Worm (Caenorhabditis elegans) whole organism, L1 larva: ENCODE data around the gene xbp-1.
A peak's percentile ranks its signal among the peaks of the same experiment; 100 is the strongest.

Experiments used
- C04F5.9 ChIP-seq: sonication (generic microtip); optimal IDR thresholded peaks from 2 replicates; lab custom pipeline; 2016; ENCODE audit warnings: missing genetic modification characterization, missing compliant biosample characterization
- C16A3.4 ChIP-seq: fragments of 150-350 bp; optimal IDR thresholded peaks from 2 replicates; lab custom pipeline; 2014; ENCODE audit warnings: missing biosample characterization, missing genetic modification characterization
- F16B12.6 ChIP-seq: fragments of 150-350 bp; optimal IDR thresholded peaks from 2 replicates; lab custom pipeline; 2014; ENCODE audit warnings: missing biosample characterization, missing genetic modification characterization
- aha-1 ChIP-seq: fragments of 150-350 bp; optimal IDR thresholded peaks from 2 replicates; lab custom pipeline; 2014; ENCODE audit warnings: missing biosample characterization, missing genetic modification characterization
- alr-1 ChIP-seq: fragments of 200-800 bp; sonication (Bioruptor generic); optimal IDR thresholded peaks from 2 replicates; lab custom pipeline; 2018; ENCODE audit warnings: borderline replicate concordance, mild to moderate bottlenecking, missing genetic modification characterization, missing compliant biosample characterization
- aly-2 ChIP-seq: fragments of 150-350 bp; optimal IDR thresholded peaks from 2 replicates; lab custom pipeline; 2014; ENCODE audit warnings: missing biosample characterization, missing genetic modification characterization
- ama-1 ChIP-seq: fragments of 150-350 bp; optimal IDR thresholded peaks from 2 replicates; lab custom pipeline; 2014
- ceh-8 ChIP-seq: fragments of 200-800 bp; sonication (Bioruptor generic); optimal IDR thresholded peaks from 2 replicates; lab custom pipeline; 2018; ENCODE audit warnings: mild to moderate bottlenecking, missing genetic modification characterization, moderate library complexity, missing compliant biosample characterization
- ceh-82 ChIP-seq, 3 experiments: fragments of 150-350 bp in 1 of 3; sonication (generic microtip) in 2 of 3; optimal IDR thresholded peaks; 2 replicates each; lab custom pipeline; 2014 to 2017; ENCODE audit warnings: missing biosample characterization in 3 of 3, missing genetic modification characterization in 3 of 3
- ceh-88 ChIP-seq: fragments of 200-800 bp; sonication (Bioruptor generic); IDR thresholded peaks from 2 replicates; pipeline ENCODE4 v1.3.6; 2022; ENCODE audit warnings: missing genetic modification characterization, missing compliant biosample characterization
- dpl-1 ChIP-seq, 3 experiments: fragments of 150-350 bp in 2 of 3; sonication (generic microtip) in 1 of 3; optimal IDR thresholded peaks; 2 replicates each; lab custom pipeline; 2014 to 2017; ENCODE audit warnings: missing biosample characterization in 3 of 3, missing genetic modification characterization in 3 of 3, missing genetic modification reagents in 3 of 3
- efl-1 ChIP-seq, 4 experiments: fragments of 150-350 bp; optimal IDR thresholded peaks in 3 of 4; peaks in 1 of 4; 1 replicate in 1 of 4; 2 replicates in 3 of 4; lab custom pipeline; 2014; ENCODE audit warnings: missing biosample characterization in 2 of 4, missing genetic modification characterization in 2 of 4, missing genetic modification reagents in 2 of 4
- elt-3 ChIP-seq, 6 experiments: fragments of 150-350 bp in 1 of 6; sonication (generic microtip); optimal IDR thresholded peaks; 2 replicates each; lab custom pipeline; 2017 to 2018; ENCODE audit warnings: missing biosample characterization in 6 of 6, missing genetic modification characterization in 6 of 6, inconsistent platforms in 1 of 6
- fkh-4 ChIP-seq: sonication (generic microtip); optimal IDR thresholded peaks from 2 replicates; lab custom pipeline; 2016; ENCODE audit warnings: missing compliant biosample characterization, missing genetic modification characterization, borderline replicate concordance
- fkh-8 ChIP-seq: sonication (generic microtip); optimal IDR thresholded peaks from 2 replicates; lab custom pipeline; 2016; ENCODE audit warnings: mild to moderate bottlenecking, missing genetic modification characterization, missing compliant biosample characterization
- fos-1 ChIP-seq: fragments of 150-350 bp; optimal IDR thresholded peaks from 2 replicates; lab custom pipeline; 2014; ENCODE audit warnings: missing biosample characterization, missing genetic modification characterization
- grh-1 ChIP-seq: fragments of 200-800 bp; sonication (Bioruptor generic); IDR thresholded peaks from 2 replicates; pipeline ENCODE4 v1.3.6; 2022; ENCODE audit warnings: missing genetic modification reagents, missing genetic modification characterization, missing compliant biosample characterization
- hlh-17 ChIP-seq: fragments of 200-800 bp; sonication (Bioruptor generic); optimal IDR thresholded peaks from 2 replicates; lab custom pipeline; 2018; ENCODE audit warnings: missing genetic modification characterization, mild to moderate bottlenecking, missing compliant biosample characterization, moderate library complexity, borderline replicate concordance
- hlh-4 ChIP-seq: sonication (generic microtip); optimal IDR thresholded peaks from 2 replicates; lab custom pipeline; 2016; ENCODE audit warnings: mild to moderate bottlenecking, missing genetic modification characterization, missing compliant biosample characterization
- hpl-2 ChIP-seq: fragments of 150-350 bp; optimal IDR thresholded peaks from 2 replicates; lab custom pipeline; 2014; ENCODE audit warnings: missing biosample characterization, missing genetic modification reagents, missing genetic modification characterization
- irx-1 ChIP-seq: sonication (generic microtip); optimal IDR thresholded peaks from 2 replicates; lab custom pipeline; 2016; ENCODE audit warnings: missing genetic modification characterization, missing compliant biosample characterization
- isw-1 ChIP-seq: fragments of 200-800 bp; sonication (Bioruptor generic); IDR thresholded peaks from 2 replicates; pipeline ENCODE4 v1.3.6; 2022; ENCODE audit warnings: missing genetic modification characterization, missing compliant biosample characterization
- lin-15B ChIP-seq: fragments of 150-350 bp; sonication (generic microtip); optimal IDR thresholded peaks from 3 replicates; lab custom pipeline; 2014; ENCODE audit warnings: missing biosample characterization, missing genetic modification characterization
- lin-39 ChIP-seq: fragments of 150-350 bp; optimal IDR thresholded peaks from 2 replicates; lab custom pipeline; 2014; ENCODE audit warnings: missing biosample characterization, missing genetic modification reagents, missing genetic modification characterization
- lsy-2 ChIP-seq, 2 experiments: fragments of 150-350 bp; optimal IDR thresholded peaks; 2 replicates each; lab custom pipeline; 2014; ENCODE audit warnings: missing biosample characterization in 2 of 2, missing genetic modification characterization in 2 of 2
- mdl-1 ChIP-seq, 2 experiments: fragments of 150-350 bp; optimal IDR thresholded peaks; 2 replicates each; lab custom pipeline; 2014 to 2017; ENCODE audit warnings: missing biosample characterization in 2 of 2, missing genetic modification characterization in 2 of 2, inconsistent platforms in 1 of 2
- mef-2 ChIP-seq: fragments of 150-350 bp; optimal IDR thresholded peaks from 2 replicates; lab custom pipeline; 2014; ENCODE audit warnings: missing biosample characterization, missing genetic modification characterization
- nhr-11 ChIP-seq: fragments of 150-350 bp; optimal IDR thresholded peaks from 2 replicates; lab custom pipeline; 2014; ENCODE audit warnings: missing biosample characterization, missing genetic modification characterization
- nhr-12 ChIP-seq: sonication (generic microtip); optimal IDR thresholded peaks from 2 replicates; lab custom pipeline; 2017; ENCODE audit warnings: missing biosample characterization, missing genetic modification characterization
- nhr-19 ChIP-seq: fragments of 200-800 bp; sonication (Bioruptor generic); conservative IDR thresholded peaks from 2 replicates; pipeline ENCODE4 v1.3.6; 2022; ENCODE audit warnings: missing genetic modification characterization, missing compliant biosample characterization
- nhr-237 ChIP-seq: fragments of 150-350 bp; optimal IDR thresholded peaks from 2 replicates; lab custom pipeline; 2014; ENCODE audit warnings: missing biosample characterization, missing genetic modification characterization
- nhr-28 ChIP-seq: fragments of 150-350 bp; optimal IDR thresholded peaks from 2 replicates; lab custom pipeline; 2014; ENCODE audit warnings: missing biosample characterization, missing genetic modification characterization
- nhr-71 ChIP-seq: sonication (generic microtip); optimal IDR thresholded peaks from 2 replicates; lab custom pipeline; 2016; ENCODE audit warnings: mild to moderate bottlenecking, missing genetic modification characterization, moderate library complexity, missing compliant biosample characterization
- nhr-76 ChIP-seq: sonication (generic microtip); optimal IDR thresholded peaks from 2 replicates; lab custom pipeline; 2017; ENCODE audit warnings: missing biosample characterization, missing genetic modification characterization
- nhr-77 ChIP-seq: fragments of 150-350 bp; optimal IDR thresholded peaks from 2 replicates; lab custom pipeline; 2014; ENCODE audit warnings: missing biosample characterization, missing genetic modification characterization
- pag-3 ChIP-seq: sonication (generic microtip); optimal IDR thresholded peaks from 2 replicates; lab custom pipeline; 2017; ENCODE audit warnings: missing genetic modification characterization, mild to moderate bottlenecking, missing compliant biosample characterization, antibody characterized with exemption, borderline replicate concordance; ENCODE audit not compliant: insufficient read depth
- pax-3 ChIP-seq: fragments of 200-800 bp; sonication (Bioruptor generic); optimal IDR thresholded peaks from 2 replicates; lab custom pipeline; 2018; ENCODE audit warnings: mild to moderate bottlenecking, missing genetic modification characterization, moderate library complexity, missing compliant biosample characterization
- pqm-1 ChIP-seq: sonication (generic microtip); optimal IDR thresholded peaks from 3 replicates; lab custom pipeline; 2017; ENCODE audit warnings: missing biosample characterization, missing genetic modification characterization
- skn-1 ChIP-seq: fragments of 150-350 bp; optimal IDR thresholded peaks from 2 replicates; lab custom pipeline; 2014; ENCODE audit warnings: missing biosample characterization, missing genetic modification characterization
- snpc-4 ChIP-seq: fragments of 150-350 bp; optimal IDR thresholded peaks from 2 replicates; lab custom pipeline; 2014; ENCODE audit warnings: missing biosample characterization, missing genetic modification characterization
- snu-23 ChIP-seq: sonication (generic microtip); optimal IDR thresholded peaks from 2 replicates; lab custom pipeline; 2016; ENCODE audit warnings: missing genetic modification characterization, missing compliant biosample characterization
- sptf-1 ChIP-seq: fragments of 150-350 bp; optimal IDR thresholded peaks from 2 replicates; lab custom pipeline; 2014; ENCODE audit warnings: missing biosample characterization, missing genetic modification characterization
- sup-37 ChIP-seq: fragments of 200-800 bp; sonication (Bioruptor generic); optimal IDR thresholded peaks from 2 replicates; lab custom pipeline; 2018; ENCODE audit warnings: mild to moderate bottlenecking, missing genetic modification characterization, missing compliant biosample characterization
- swsn-7 ChIP-seq: sonication (generic microtip); optimal IDR thresholded peaks from 2 replicates; lab custom pipeline; 2016; ENCODE audit warnings: missing genetic modification characterization, missing compliant biosample characterization
- unc-130 ChIP-seq: fragments of 150-350 bp; optimal IDR thresholded peaks from 2 replicates; lab custom pipeline; 2017; ENCODE audit warnings: missing biosample characterization, missing genetic modification characterization, inconsistent platforms
- unc-30 ChIP-seq: sonication (generic microtip); optimal IDR thresholded peaks from 2 replicates; lab custom pipeline; 2017; ENCODE audit warnings: missing biosample characterization, missing genetic modification characterization
- unc-62 ChIP-seq: fragments of 150-350 bp; optimal IDR thresholded peaks from 2 replicates; lab custom pipeline; 2014; ENCODE audit warnings: missing biosample characterization, missing genetic modification reagents, missing genetic modification characterization
- unc-86 ChIP-seq: sonication (generic microtip); optimal IDR thresholded peaks from 2 replicates; lab custom pipeline; 2016; ENCODE audit warnings: missing genetic modification characterization, missing compliant biosample characterization
- unc-98 ChIP-seq: fragments of 200-800 bp; sonication (Bioruptor generic); IDR thresholded peaks from 2 replicates; pipeline ENCODE4 v1.3.6; 2022; ENCODE audit warnings: missing genetic modification characterization, missing compliant biosample characterization
- xbp-1 ChIP-seq: sonication (generic microtip); optimal IDR thresholded peaks from 2 replicates; lab custom pipeline; 2016; ENCODE audit warnings: missing genetic modification characterization, missing compliant biosample characterization
- zag-1 ChIP-seq: fragments of 150-350 bp; optimal IDR thresholded peaks from 2 replicates; lab custom pipeline; 2014; ENCODE audit warnings: missing biosample characterization, missing genetic modification characterization
- zip-4 ChIP-seq: fragments of 200-800 bp; sonication (Bioruptor generic); optimal IDR thresholded peaks from 2 replicates; lab custom pipeline; 2018; ENCODE audit warnings: mild to moderate bottlenecking, missing genetic modification characterization, moderate library complexity, missing compliant biosample characterization
- ztf-4 ChIP-seq: fragments of 150-350 bp; optimal IDR thresholded peaks from 2 replicates; lab custom pipeline; 2014; ENCODE audit warnings: missing biosample characterization, missing genetic modification characterization

xbp-1 gene

ce11 chrIII:4170903-4171377 is 22.7 kb upstream of the xbp-1 start, which contains the start of the genes rnf-121 and C16C10.4 (continued):
- TF ChIP-seq hpl-2 (GFP tag; lab: Kevin White, UChicago) (peak; percentile 89), aha-1 (tag; lab: Kevin White, UChicago) (no peak), sptf-1 (tag; lab: Kevin White, UChicago) (no peak), nhr-76 (tag; lab: Kevin White, UChicago) (no peak), hlh-4 (tag; lab: Kevin White, UChicago) (no peak), aly-2 (peak; percentile 67), mdl-1 (tag; optimal IDR thresholded peaks at IDR 0.05; lab: Kevin White, UChicago) (peak in 1 of 2 experiments; percentile 43), efl-1 (optimal IDR thresholded peaks at IDR 0.05; lab: Kevin White, UChicago) (peak; percentile 49 to 74), efl-1 (GFP tag; optimal IDR thresholded peaks at IDR 0.05 in 1 of 2; lab: Kevin White, UChicago) (peak; percentile 66 to 98), snu-23 (GFP tag; lab: Kevin White, UChicago) (peak; percentile 75), unc-98 (GFP tag; lab: Robert Waterston, UW) (no peak), dpl-1 (GFP tag; optimal IDR thresholded peaks at IDR 0.05; lab: Kevin White, UChicago) (peak; percentile 48 to 72 (median 70)), skn-1 (peak; percentile 46), nhr-77 (tag; lab: Kevin White, UChicago) (no peak), lsy-2 (tag; optimal IDR thresholded peaks at IDR 0.05; lab: Kevin White, UChicago) (peak; percentile 69 to 74), ceh-8 (GFP tag; lab: Kevin White, UChicago) (no peak), C04F5.9 (tag; lab: Kevin White, UChicago) (peak; percentile 21), xbp-1 (tag; lab: Kevin White, UChicago) (peak; percentile 82), mef-2 (tag; lab: Kevin White, UChicago) (no peak), nhr-28 (tag; lab: Kevin White, UChicago) (no peak), isw-1 (GFP tag; lab: Robert Waterston, UW) (peak; percentile 35; the same call in 1 of the 2 replicates), zag-1 (tag; lab: Kevin White, UChicago) (no peak), grh-1 (GFP tag; lab: Robert Waterston, UW) (peak; percentile 47), hlh-17 (GFP tag; lab: Kevin White, UChicago) (no peak), pax-3 (tag; lab: Kevin White, UChicago) (no peak), irx-1 (peak; percentile 58), fkh-8 (peak; percentile 40), unc-86 (tag; lab: Kevin White, UChicago) (peak; percentile 42), unc-30 (tag; lab: Kevin White, UChicago) (no peak), F16B12.6 (tag; lab: Kevin White, UChicago) (peak; percentile 38), C16A3.4 (peak; percentile 58), nhr-11 (tag; lab: Kevin White, UChicago) (no peak), nhr-19 (GFP tag; lab: Robert Waterston, UW) (peak; percentile 60), lin-15B (tag; lab: Kevin White, UChicago) (peak; percentile 61), ama-1 (lab: Kevin White, UChicago) (no peak), ztf-4 (tag; lab: Kevin White, UChicago) (peak; percentile 51), lin-39 (tag; lab: Kevin White, UChicago) (peak; percentile 60), nhr-237 (tag; lab: Kevin White, UChicago) (no peak), pag-3 (tag; lab: Kevin White, UChicago) (no peak), alr-1 (tag; lab: Kevin White, UChicago) (no peak), unc-130 (peak; percentile 90), sup-37 (no peak), nhr-12 (no peak), fkh-4 (no peak), pqm-1 (no peak), fos-1 (tag; lab: Kevin White, UChicago) (no peak), snpc-4 (tag; lab: Kevin White, UChicago) (peak; percentile 75), nhr-71 (tag; lab: Kevin White, UChicago) (peak; percentile 76), swsn-7 (tag; lab: Kevin White, UChicago) (peak; percentile 67), elt-3 (tag; optimal IDR thresholded peaks at IDR 0.05; lab: Kevin White, UChicago) (peak in 1 of 6 experiments; percentile 50), ceh-88 (GFP tag; lab: Robert Waterston, UW) (no peak), ceh-82 (tag; optimal IDR thresholded peaks at IDR 0.05; lab: Kevin White, UChicago) (peak; percentile 26 to 64 (median 34)), unc-62 (no peak), zip-4 (GFP tag; lab: Kevin White, UChicago) (no peak)
